Worm (Caenorhabditis elegans): Measurements from ENCODE around the gene C26E1.2.

Gene C26E1.2

ce11 chrV:13304663-13305188, at the start of gene C26E1.2:
C26E1.2 (plus strand) TSS chrV:13305138.
- peak; percentile 81 for TF ChIP-seq fos-1 (tag; optimal IDR thresholded peaks at IDR 0.05)
- TF ChIP-seq gmeb-1 (tag; optimal IDR thresholded peaks at IDR 0.05): peak; percentile 12
- TF ChIP-seq nhr-129 (tag; optimal IDR thresholded peaks at IDR 0.05): no peak
- TF ChIP-seq crh-2 (tag; optimal IDR thresholded peaks at IDR 0.05): peak; percentile 25
- no peak for TF ChIP-seq Y55F3AM.14 (GFP tag; optimal IDR thresholded peaks at IDR 0.05)

DNA sequence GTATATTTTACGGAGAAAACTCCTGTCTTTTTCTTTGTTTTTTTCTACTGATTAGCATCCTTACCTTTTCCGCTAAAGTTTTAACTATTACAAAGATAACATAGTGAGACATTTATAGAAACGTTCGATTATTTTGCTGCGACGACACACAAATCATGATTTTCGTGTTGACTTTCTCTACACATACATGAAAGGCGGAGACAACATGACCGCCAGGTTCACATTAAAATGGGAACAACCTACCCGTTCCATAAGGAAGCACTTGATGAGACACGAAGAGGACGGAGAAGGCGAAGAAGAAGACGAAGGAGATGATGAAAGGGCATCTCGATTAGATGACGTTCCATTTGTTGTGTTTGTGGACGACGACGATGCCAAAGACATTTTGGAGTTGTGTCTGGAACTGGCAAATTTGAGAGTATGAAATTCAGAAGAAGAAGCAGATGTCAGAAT, 46.0 kb upstream of the C26E1.2 start, which contains the start of gene C34D1.4:
C34D1.4 (minus strand) TSS at position 403 of the 453 bp plus-strand sequence.
- TF ChIP-seq blmp-1 (tag; optimal IDR thresholded peaks at IDR 0.05; ENCODE audit: insufficient read depth): peak; percentile 69
- no peak for TF ChIP-seq unc-39 (tag; optimal IDR thresholded peaks at IDR 0.05)
- TF ChIP-seq nhr-25 (tag; optimal IDR thresholded peaks at IDR 0.05): peak; percentile 23

ce11 chrV:13259527-13259926, 45.4 kb upstream of the C26E1.2 start:
- no peak for TF ChIP-seq elt-1 (tag; optimal IDR thresholded peaks at IDR 0.05)
- no peak for TF ChIP-seq lin-39 (tag; optimal IDR thresholded peaks at IDR 0.05)
- peak; percentile 34 for TF ChIP-seq sem-4 (tag; optimal IDR thresholded peaks at IDR 0.05)
- peak; percentile 71 for TF ChIP-seq sma-9 (GFP tag; optimal IDR thresholded peaks at IDR 0.05)
- TF ChIP-seq sma-9 (tag; optimal IDR thresholded peaks at IDR 0.05): no peak
- TF ChIP-seq nhr-129 (tag; optimal IDR thresholded peaks at IDR 0.05): peak; percentile 9
- peak; percentile 2 for TF ChIP-seq egl-27 (tag; optimal IDR thresholded peaks at IDR 0.05)
- no peak for TF ChIP-seq nhr-12 (tag; optimal IDR thresholded peaks at IDR 0.05)
- peak; percentile 80 for TF ChIP-seq nhr-25 (tag; optimal IDR thresholded peaks at IDR 0.05)
- TF ChIP-seq ceh-16 (tag; optimal IDR thresholded peaks at IDR 0.05): no peak
- peak; percentile 49 for TF ChIP-seq unc-55 (GFP tag; optimal IDR thresholded peaks at IDR 0.05)
- TF ChIP-seq lsy-2 (tag; optimal IDR thresholded peaks at IDR 0.05): peak in 1 of 2 experiments; percentile 18

DNA sequence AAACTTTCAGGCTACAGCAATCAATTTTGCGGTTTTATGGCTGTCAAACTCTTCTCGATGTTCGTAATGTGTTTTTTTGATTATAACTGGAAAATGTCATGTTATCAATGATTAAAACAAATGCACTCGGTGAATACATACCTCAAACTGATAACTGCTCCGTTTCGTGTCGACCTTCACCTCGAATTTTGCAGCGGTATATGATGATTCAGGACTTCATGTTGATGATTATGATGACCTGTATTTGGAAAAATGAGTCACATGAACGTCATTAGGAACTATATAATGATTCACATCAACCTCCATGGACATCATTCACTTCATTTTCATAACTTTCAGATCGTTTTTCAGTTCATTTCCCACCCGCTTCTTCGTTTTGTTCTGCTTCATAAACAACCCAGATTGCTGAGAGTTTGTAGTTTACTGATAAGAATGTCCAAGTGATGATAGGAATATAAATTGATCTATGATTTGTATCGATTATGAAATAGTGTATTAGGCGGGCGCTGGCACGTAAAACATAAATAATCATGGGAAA, 42.1 kb upstream of the C26E1.2 start:
- no peak for TF ChIP-seq blmp-1 (tag; optimal IDR thresholded peaks at IDR 0.05; ENCODE audit: insufficient read depth)
- peak; percentile 18 for TF ChIP-seq sma-9 (GFP tag; optimal IDR thresholded peaks at IDR 0.05)
- TF ChIP-seq sma-9 (tag; optimal IDR thresholded peaks at IDR 0.05): no peak
- TF ChIP-seq fos-1 (tag; optimal IDR thresholded peaks at IDR 0.05): peak; percentile 72

DNA sequence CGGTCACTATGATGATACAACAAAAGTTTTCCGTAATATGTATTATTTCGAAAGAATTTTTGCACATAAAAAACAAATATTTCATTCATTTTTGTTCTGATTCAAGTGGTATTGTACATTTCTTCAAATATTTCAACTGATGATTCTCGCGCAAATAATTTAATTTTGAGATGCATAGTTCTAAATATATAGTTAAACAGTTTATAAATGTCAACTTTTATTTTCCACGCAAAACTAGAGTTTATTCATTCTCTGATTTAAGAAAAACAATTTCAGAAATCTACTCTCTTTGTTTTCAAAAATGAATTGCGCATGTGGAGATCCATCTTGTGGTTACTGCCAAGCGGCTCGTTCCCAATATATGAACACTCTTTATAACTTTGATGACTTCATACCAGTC, 40.7 kb upstream of the C26E1.2 start, which contains the start of gene zip-5:
zip-5 (plus strand) TSS at position 301 of the 400 bp plus-strand sequence.
- TF ChIP-seq crh-2 (tag; optimal IDR thresholded peaks at IDR 0.05) (no peak), blmp-1 (tag; optimal IDR thresholded peaks at IDR 0.05; ENCODE audit: insufficient read depth) (no peak), nhr-129 (tag; optimal IDR thresholded peaks at IDR 0.05) (no peak), nhr-237 (tag; optimal IDR thresholded peaks at IDR 0.05) (no peak), alr-1 (tag; optimal IDR thresholded peaks at IDR 0.05) (no peak), lin-13 (GFP tag; optimal IDR thresholded peaks at IDR 0.05) (no peak), mab-5 (tag; optimal IDR thresholded peaks at IDR 0.05) (no peak), nhr-77 (tag; optimal IDR thresholded peaks at IDR 0.05) (no peak), R02D3.7 (tag; optimal IDR thresholded peaks at IDR 0.05) (no peak), ztf-11 (tag; optimal IDR thresholded peaks at IDR 0.05) (no peak), peb-1 (tag; optimal IDR thresholded peaks at IDR 0.05) (no peak), nhr-21 (tag; optimal IDR thresholded peaks at IDR 0.05) (no peak), aly-2 (tag; optimal IDR thresholded peaks at IDR 0.05) (no peak)

- TF ChIP-seq lin-13 (GFP tag; optimal IDR thresholded peaks at IDR 0.05): no peak
- TF ChIP-seq unc-62 (GFP tag; optimal IDR thresholded peaks at IDR 0.05): no peak
- no peak for TF ChIP-seq ZK546.5 (tag; optimal IDR thresholded peaks at IDR 0.05)
- TF ChIP-seq nhr-6 (tag; optimal IDR thresholded peaks at IDR 0.05): no peak
- no peak for TF ChIP-seq mdl-1 (tag; optimal IDR thresholded peaks at IDR 0.05)
- no peak for TF ChIP-seq ztf-11 (tag; optimal IDR thresholded peaks at IDR 0.05)
- TF ChIP-seq nhr-21 (tag; optimal IDR thresholded peaks at IDR 0.05): no peak
- TF ChIP-seq alr-1 (tag; optimal IDR thresholded peaks at IDR 0.05): no peak
- no peak for TF ChIP-seq mbf-1 (tag; optimal IDR thresholded peaks at IDR 0.05)
- TF ChIP-seq aly-2 (tag; optimal IDR thresholded peaks at IDR 0.05): no peak
- TF ChIP-seq zag-1 (tag; optimal IDR thresholded peaks at IDR 0.05): no peak
- TF ChIP-seq nhr-12 (tag; optimal IDR thresholded peaks at IDR 0.05): no peak
- TF ChIP-seq sma-9 (GFP tag; optimal IDR thresholded peaks at IDR 0.05): no peak
- no peak for TF ChIP-seq sma-9 (tag; optimal IDR thresholded peaks at IDR 0.05)
- TF ChIP-seq fos-1 (tag; optimal IDR thresholded peaks at IDR 0.05): no peak
- TF ChIP-seq dmd-4 (tag; optimal IDR thresholded peaks at IDR 0.05): no peak
- TF ChIP-seq nhr-10 (tag; optimal IDR thresholded peaks at IDR 0.05): no peak
Observed at ce11 chrV:13265628-13266027, 39.3 kb upstream of the C26E1.2 start.
